Worm (Caenorhabditis elegans) whole organism, L4 larva: ENCODE results near the gene fubl-1.
A peak's percentile ranks its signal among the peaks of the same experiment; 100 is the strongest.

Source experiments
- D1046.2 ChIP-seq: fragments of 200-800 bp; sonication (Bioruptor generic); IDR thresholded peaks from 2 replicates; pipeline ENCODE4 v1.3.6; 2022; ENCODE audit warnings: missing genetic modification characterization, missing compliant biosample characterization
- F10B5.3 ChIP-seq: sonication (generic microtip); optimal IDR thresholded peaks from 2 replicates; lab custom pipeline; 2016; ENCODE audit warnings: mild to moderate bottlenecking, missing genetic modification characterization, missing compliant biosample characterization
- Y5F2A.4 ChIP-seq: fragments of 200-800 bp; sonication (Bioruptor generic); optimal IDR thresholded peaks from 2 replicates; lab custom pipeline; 2018; ENCODE audit warnings: mild to moderate bottlenecking, missing genetic modification characterization, missing compliant biosample characterization
- arid-1 ChIP-seq: fragments of 200-800 bp; sonication (Bioruptor generic); conservative IDR thresholded peaks from 2 replicates; pipeline ENCODE4 v1.3.6; 2022; ENCODE audit warnings: missing genetic modification reagents, missing genetic modification characterization, missing compliant biosample characterization
- ceh-32 ChIP-seq: sonication (generic microtip); optimal IDR thresholded peaks from 2 replicates; lab custom pipeline; 2016; ENCODE audit warnings: mild to moderate bottlenecking, missing genetic modification characterization, missing compliant biosample characterization; ENCODE audit not compliant: poor library complexity
- ceh-82 ChIP-seq: sonication (generic microtip); optimal IDR thresholded peaks from 2 replicates; lab custom pipeline; 2017; ENCODE audit warnings: missing biosample characterization, missing genetic modification characterization
- ces-1 ChIP-seq: fragments of 150-350 bp; sonication (generic microtip); optimal IDR thresholded peaks from 4 replicates; lab custom pipeline; 2014; ENCODE audit warnings: missing biosample characterization, missing genetic modification reagents, missing genetic modification characterization
- daf-19 ChIP-seq: fragments of 200-800 bp; sonication (Bioruptor generic); conservative IDR thresholded peaks from 2 replicates; pipeline ENCODE4 v1.3.6; 2022; ENCODE audit warnings: missing genetic modification characterization, missing compliant biosample characterization
- daf-8 ChIP-seq: fragments of 200-800 bp; sonication (Bioruptor generic); IDR thresholded peaks from 2 replicates; pipeline ENCODE4 v1.3.6; 2022; ENCODE audit warnings: missing genetic modification characterization, missing compliant biosample characterization
- dmd-6 ChIP-seq: fragments of 200-800 bp; sonication (Bioruptor generic); IDR thresholded peaks from 2 replicates; pipeline ENCODE4 v1.3.6; 2022; ENCODE audit warnings: missing genetic modification reagents, missing genetic modification characterization, missing compliant biosample characterization
- dmd-8 ChIP-seq: fragments of 200-800 bp; sonication (Bioruptor generic); IDR thresholded peaks from 2 replicates; pipeline ENCODE4 v1.3.6; 2022; ENCODE audit warnings: missing genetic modification characterization, missing compliant biosample characterization
- fos-1 ChIP-seq: fragments of 150-350 bp; optimal IDR thresholded peaks from 2 replicates; lab custom pipeline; 2014; ENCODE audit warnings: missing biosample characterization, missing genetic modification characterization
- gei-8 ChIP-seq: fragments of 200-800 bp; sonication (Bioruptor generic); optimal IDR thresholded peaks from 2 replicates; lab custom pipeline; 2018; ENCODE audit warnings: mild to moderate bottlenecking, missing genetic modification characterization, missing compliant biosample characterization
- hlh-30 ChIP-seq: sonication (generic microtip); optimal IDR thresholded peaks from 2 replicates; lab custom pipeline; 2017; ENCODE audit warnings: antibody characterized with exemption, mild to moderate bottlenecking, missing genetic modification characterization, missing compliant biosample characterization; ENCODE audit not compliant: insufficient read depth
- lin-1 ChIP-seq: fragments of 200-800 bp; sonication (Bioruptor generic); IDR thresholded peaks from 2 replicates; pipeline ENCODE4 v1.3.6; 2022; ENCODE audit warnings: missing genetic modification reagents, missing genetic modification characterization, missing compliant biosample characterization
- lin-13 ChIP-seq: fragments of 150-350 bp; optimal IDR thresholded peaks from 2 replicates; lab custom pipeline; 2014; ENCODE audit warnings: missing biosample characterization, missing genetic modification reagents, missing genetic modification characterization
- lin-15B ChIP-seq: fragments of 150-350 bp; sonication (generic microtip); optimal IDR thresholded peaks from 3 replicates; lab custom pipeline; 2014; ENCODE audit warnings: missing biosample characterization, missing genetic modification characterization
- lin-29 ChIP-seq: fragments of 200-800 bp; sonication (Bioruptor generic); IDR thresholded peaks from 2 replicates; pipeline ENCODE4 v1.3.6; 2022; ENCODE audit warnings: missing genetic modification reagents, missing genetic modification characterization, missing compliant biosample characterization
- mes-2 ChIP-seq: sonication (generic microtip); optimal IDR thresholded peaks from 2 replicates; lab custom pipeline; 2016; ENCODE audit warnings: missing genotype, mild to moderate bottlenecking, missing genetic modification characterization, missing compliant biosample characterization; ENCODE audit not compliant: poor library complexity, severe bottlenecking
- nhr-102 ChIP-seq: sonication (generic microtip); optimal IDR thresholded peaks from 2 replicates; lab custom pipeline; 2016; ENCODE audit warnings: mild to moderate bottlenecking, missing genetic modification characterization, moderate library complexity, missing compliant biosample characterization
- nhr-11 ChIP-seq: fragments of 150-350 bp; optimal IDR thresholded peaks from 2 replicates; lab custom pipeline; 2014; ENCODE audit warnings: missing biosample characterization, missing genetic modification characterization
- nhr-111 ChIP-seq: fragments of 200-800 bp; sonication (Bioruptor generic); optimal IDR thresholded peaks from 2 replicates; lab custom pipeline; 2018; ENCODE audit warnings: mild to moderate bottlenecking, missing genetic modification characterization, missing compliant biosample characterization
- nhr-25 ChIP-seq: sonication (generic microtip); optimal IDR thresholded peaks from 2 replicates; lab custom pipeline; 2017; ENCODE audit warnings: missing genetic modification characterization, mild to moderate bottlenecking, missing compliant biosample characterization, antibody characterized with exemption, moderate library complexity, borderline replicate concordance; ENCODE audit not compliant: insufficient read depth
- nhr-28 ChIP-seq: fragments of 150-350 bp; optimal IDR thresholded peaks from 2 replicates; lab custom pipeline; 2014; ENCODE audit warnings: missing biosample characterization, missing genetic modification characterization
- nhr-41 ChIP-seq: fragments of 200-800 bp; sonication (Bioruptor generic); IDR thresholded peaks from 2 replicates; pipeline ENCODE4 v1.3.6; 2022; ENCODE audit warnings: missing genetic modification reagents, missing genetic modification characterization, missing compliant biosample characterization
- nhr-48 ChIP-seq: sonication (generic microtip); optimal IDR thresholded peaks from 2 replicates; lab custom pipeline; 2016; ENCODE audit warnings: mild to moderate bottlenecking, missing genetic modification characterization, missing compliant biosample characterization
- nhr-77 ChIP-seq: fragments of 150-350 bp; optimal IDR thresholded peaks from 2 replicates; lab custom pipeline; 2014; ENCODE audit warnings: missing biosample characterization, missing genetic modification characterization
- pha-4 ChIP-seq, 2 experiments: fragments of 150-350 bp in 1 of 2; fragments of 200-800 bp in 1 of 2; sonication (Bioruptor generic) in 1 of 2; IDR thresholded peaks in 1 of 2; optimal IDR thresholded peaks in 1 of 2; 2 replicates each; pipeline versions ENCODE4 v1.3.6 to Lab custom; 2014 to 2022; ENCODE audit warnings: missing genetic modification characterization in 2 of 2, missing genetic modification reagents in 2 of 2, missing biosample characterization in 1 of 2, missing compliant biosample characterization in 1 of 2
- php-3 ChIP-seq: fragments of 200-800 bp; sonication (Bioruptor generic); IDR thresholded peaks from 2 replicates; pipeline ENCODE4 v1.3.6; 2022; ENCODE audit warnings: missing genetic modification reagents, missing genetic modification characterization, missing compliant biosample characterization
- pqm-1 ChIP-seq: sonication (generic microtip); optimal IDR thresholded peaks from 2 replicates; lab custom pipeline; 2017; ENCODE audit warnings: missing biosample characterization, missing genetic modification characterization
- rbr-2 ChIP-seq: sonication (generic microtip); optimal IDR thresholded peaks from 2 replicates; lab custom pipeline; 2016; ENCODE audit warnings: missing genotype, missing genetic modification characterization, missing compliant biosample characterization
- snpc-1.2 ChIP-seq: fragments of 200-800 bp; sonication (Bioruptor generic); IDR thresholded peaks from 2 replicates; pipeline ENCODE4 v1.3.6; 2022; ENCODE audit warnings: missing genetic modification reagents, missing genetic modification characterization, missing compliant biosample characterization
- snpc-4 ChIP-seq: fragments of 150-350 bp; optimal IDR thresholded peaks from 2 replicates; lab custom pipeline; 2014; ENCODE audit warnings: missing biosample characterization, missing genetic modification characterization
- tra-1 ChIP-seq: fragments of 200-800 bp; sonication (Bioruptor generic); IDR thresholded peaks from 2 replicates; pipeline ENCODE4 v1.3.6; 2022; ENCODE audit warnings: missing genetic modification reagents, missing genetic modification characterization, missing compliant biosample characterization
- vab-7 ChIP-seq: fragments of 200-800 bp; sonication (Bioruptor generic); IDR thresholded peaks from 2 replicates; pipeline ENCODE4 v1.3.6; 2022; ENCODE audit warnings: missing genetic modification reagents, missing genetic modification characterization, missing compliant biosample characterization
- zfp-3 ChIP-seq: fragments of 200-800 bp; sonication (Bioruptor generic); conservative IDR thresholded peaks from 2 replicates; pipeline ENCODE4 v1.3.6; 2022; ENCODE audit warnings: missing genetic modification reagents, missing genetic modification characterization, missing compliant biosample characterization
- ztf-11 ChIP-seq: fragments of 150-350 bp; optimal IDR thresholded peaks from 2 replicates; lab custom pipeline; 2014; ENCODE audit warnings: missing biosample characterization, missing genetic modification characterization

The fubl-1 gene

DNA sequence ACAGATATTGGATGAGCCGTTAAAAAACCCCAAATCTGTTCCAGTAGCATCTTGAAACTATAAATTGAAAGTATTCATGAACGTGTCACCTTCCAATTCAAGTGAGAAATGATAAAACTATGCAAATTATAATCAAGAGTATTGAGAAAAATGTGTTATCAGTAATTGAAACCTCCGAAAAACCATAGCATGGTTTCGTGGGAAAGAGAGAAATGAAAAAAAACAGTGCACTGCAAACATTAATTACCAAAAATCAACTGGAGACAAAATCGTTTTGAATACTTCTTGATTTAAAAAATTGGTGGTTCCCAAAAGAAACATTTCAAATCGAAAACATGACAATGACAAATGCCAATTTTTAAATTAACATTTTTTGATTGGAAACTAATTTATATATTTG, 13.1 kb downstream of the fubl-1 start, which contains the start of gene daf-36:
daf-36 (minus strand) TSS at position 101 of the 400 bp plus-strand sequence.
- TF ChIP-seq nhr-41 (GFP tag; lab: Robert Waterston, UW) (no peak), nhr-28 (tag; lab: Kevin White, UChicago) (peak; percentile 39)

DNA sequence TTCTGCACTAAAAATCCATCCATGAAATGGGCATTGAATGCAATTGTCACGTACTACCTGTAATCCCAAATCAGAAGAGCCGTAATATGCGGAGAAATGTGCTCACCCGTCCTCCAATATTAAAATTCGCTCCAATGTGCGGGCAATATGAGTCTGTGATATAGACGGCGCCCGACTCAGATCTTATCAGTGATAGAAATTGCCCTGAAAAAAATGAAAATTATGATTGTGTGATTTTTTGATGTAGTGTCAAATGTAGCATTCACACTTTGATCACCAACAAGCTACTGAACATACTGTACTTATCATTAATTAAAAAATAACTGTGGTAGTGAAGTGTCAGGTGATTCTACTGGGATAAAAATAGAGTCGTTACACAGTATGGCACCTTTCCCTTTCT, 14.0 kb downstream of the fubl-1 start:
- peak; percentile 73 for TF ChIP-seq pqm-1
- peak; percentile 76 for TF ChIP-seq nhr-28 (tag; lab: Kevin White, UChicago)
- no peak for TF ChIP-seq F10B5.3
- TF ChIP-seq ztf-11 (tag; lab: Kevin White, UChicago): no peak
- no peak for TF ChIP-seq nhr-11 (tag; lab: Kevin White, UChicago)
- no peak for TF ChIP-seq dmd-8 (GFP tag; lab: Robert Waterston, UW)
- TF ChIP-seq nhr-48 (tag; lab: Kevin White, UChicago): no peak

DNA sequence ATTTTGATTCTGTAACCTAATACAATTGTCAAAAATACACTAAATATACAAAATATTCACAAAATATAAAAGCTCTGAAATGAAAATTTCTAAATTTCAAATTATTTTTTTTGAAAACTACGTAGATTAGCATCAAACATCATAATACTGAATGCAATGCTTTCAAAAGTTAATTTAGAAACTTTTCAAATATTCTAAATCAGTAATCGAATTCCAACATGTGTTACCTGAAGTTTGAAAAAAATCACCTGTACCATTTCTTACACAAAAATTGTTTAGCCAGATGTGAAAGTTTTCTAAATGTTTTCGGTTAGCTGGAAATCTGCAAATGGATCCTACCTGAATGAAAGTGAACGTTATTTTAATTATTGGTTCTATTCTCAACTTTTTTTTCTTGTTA, 16.7 kb downstream of the fubl-1 start, which contains the start of gene C12D8.20:
C12D8.20 (plus strand) TSS at position 301 of the 400 bp plus-strand sequence.
- no peak for TF ChIP-seq lin-29 (GFP tag; lab: Robert Waterston, UW)
- no peak for TF ChIP-seq lin-13 (GFP tag; lab: Kevin White, UChicago)
- no peak for TF ChIP-seq tra-1 (GFP tag; lab: Robert Waterston, UW)
- TF ChIP-seq nhr-25 (tag; lab: Kevin White, UChicago): no peak
- TF ChIP-seq lin-1 (GFP tag; lab: Robert Waterston, UW): no peak
- TF ChIP-seq D1046.2: no peak
- TF ChIP-seq pha-4 (GFP tag; IDR thresholded peaks at IDR 0.05; lab: Robert Waterston, UW): no peak
- TF ChIP-seq pha-4 (tag; optimal IDR thresholded peaks at IDR 0.05; lab: Kevin White, UChicago): no peak
- no peak for TF ChIP-seq nhr-102 (tag; lab: Kevin White, UChicago)
- TF ChIP-seq daf-8 (GFP tag; lab: Robert Waterston, UW): no peak
- TF ChIP-seq nhr-41 (GFP tag; lab: Robert Waterston, UW): no peak
- no peak for TF ChIP-seq nhr-77 (tag; lab: Kevin White, UChicago)
- no peak for TF ChIP-seq php-3 (GFP tag; lab: Robert Waterston, UW)
- no peak for TF ChIP-seq snpc-1.2 (GFP tag; lab: Robert Waterston, UW)
- no peak for TF ChIP-seq dmd-6 (GFP tag; lab: Robert Waterston, UW)
- no peak for TF ChIP-seq gei-8
- no peak for TF ChIP-seq daf-19 (GFP tag; lab: Robert Waterston, UW)
- no peak for TF ChIP-seq nhr-11 (tag; lab: Kevin White, UChicago)
- TF ChIP-seq pqm-1: no peak
- TF ChIP-seq arid-1 (GFP tag; lab: Robert Waterston, UW): no peak
- TF ChIP-seq ces-1 (GFP tag; lab: Kevin White, UChicago): no peak
- TF ChIP-seq, all 104 proteins: peak for 0

DNA sequence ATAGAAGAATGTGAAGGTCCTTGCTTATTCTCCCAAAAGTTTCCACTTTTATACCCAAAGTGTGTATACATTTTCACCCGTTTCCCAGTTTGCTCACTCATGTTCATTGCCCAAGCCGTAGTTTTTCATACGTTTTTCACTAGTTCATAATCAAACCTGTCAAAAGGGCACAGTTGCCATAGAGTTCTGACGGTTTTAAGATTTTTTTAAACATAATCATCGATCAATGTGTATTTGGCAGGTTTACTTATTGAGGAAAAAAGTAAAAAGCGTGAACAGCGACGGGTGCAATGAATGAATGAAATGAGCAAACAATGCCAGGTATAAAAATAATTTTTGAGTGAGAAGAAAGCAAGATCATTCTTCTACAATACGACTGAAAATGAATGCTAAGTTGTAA, 17.3 kb downstream of the fubl-1 start, which contains the start of the genes fipr-5 and fipr-9:
fipr-5 (minus strand) TSS at position 101 of the 400 bp plus-strand sequence.
fipr-9 (plus strand) TSS at position 346 of the 400 bp plus-strand sequence.
- TF ChIP-seq php-3 (GFP tag; lab: Robert Waterston, UW): no peak
- no peak for TF ChIP-seq hlh-30 (tag; lab: Kevin White, UChicago)
- no peak for TF ChIP-seq nhr-48 (tag; lab: Kevin White, UChicago)
- no peak for TF ChIP-seq ceh-82 (tag; lab: Kevin White, UChicago)
- TF ChIP-seq D1046.2: no peak
- no peak for TF ChIP-seq Y5F2A.4 (GFP tag; lab: Kevin White, UChicago)
- TF ChIP-seq rbr-2 (tag; lab: Kevin White, UChicago): no peak
- TF ChIP-seq mes-2 (tag; lab: Kevin White, UChicago): no peak
- TF ChIP-seq daf-19 (GFP tag; lab: Robert Waterston, UW): no peak
- TF ChIP-seq ces-1 (GFP tag; lab: Kevin White, UChicago): no peak
- TF ChIP-seq vab-7 (GFP tag; lab: Robert Waterston, UW): no peak
- TF ChIP-seq zfp-3 (GFP tag; lab: Robert Waterston, UW): no peak
- TF ChIP-seq nhr-111 (GFP tag; lab: Kevin White, UChicago): no peak
- no peak for TF ChIP-seq fos-1
- no peak for TF ChIP-seq lin-15B (tag; lab: Kevin White, UChicago)
- no peak for TF ChIP-seq nhr-41 (GFP tag; lab: Robert Waterston, UW)
- TF ChIP-seq F10B5.3: no peak
- no peak for TF ChIP-seq ceh-32 (tag; lab: Kevin White, UChicago)
- TF ChIP-seq snpc-4 (tag; lab: Kevin White, UChicago): no peak
